Fruit fly (Drosophila melanogaster) whole organism, prepupa: ENCODE results near the gene Pop4.

Experiments
- Blimp-1 ChIP-seq: fragments of 200-800 bp; sonication (Bioruptor generic); optimal IDR thresholded peaks from 3 replicates; lab custom pipeline; 2017; ENCODE audit warnings: missing biosample characterization, missing genetic modification characterization, mild to moderate bottlenecking, moderate library complexity, missing genetic modification reagents
- CG10631 ChIP-seq: fragments of 200-800 bp; sonication (Bioruptor generic); optimal IDR thresholded peaks from 2 replicates; lab custom pipeline; 2016; ENCODE audit warnings: missing biosample characterization, missing genetic modification characterization
- CG11294 ChIP-seq: fragments of 200-800 bp; sonication (Bioruptor generic); IDR thresholded peaks from 2 replicates; pipeline ENCODE4 v1.3.6; 2022; ENCODE audit warnings: missing biosample characterization, missing genetic modification characterization
- CG15336 ChIP-seq: fragments of 200-800 bp; sonication (Bioruptor generic); IDR thresholded peaks from 2 replicates; pipeline ENCODE4 v1.3.6; 2022; ENCODE audit warnings: missing biosample characterization, missing genetic modification characterization
- CG16779 ChIP-seq: fragments of 200-800 bp; sonication (Bioruptor generic); optimal IDR thresholded peaks from 3 replicates; lab custom pipeline; 2017; ENCODE audit warnings: missing biosample characterization, mild to moderate bottlenecking, missing genetic modification characterization
- CG31627 ChIP-seq: fragments of 200-800 bp; sonication (Bioruptor generic); optimal IDR thresholded peaks from 3 replicates; lab custom pipeline; 2016; ENCODE audit warnings: missing biosample characterization, missing genetic modification characterization
- CG32006 ChIP-seq: fragments of 200-800 bp; sonication (Bioruptor generic); optimal IDR thresholded peaks from 3 replicates; lab custom pipeline; 2017; ENCODE audit warnings: missing biosample characterization, mild to moderate bottlenecking, missing genetic modification characterization
- CG3919 ChIP-seq: fragments of 200-800 bp; sonication (Bioruptor generic); optimal IDR thresholded peaks from 3 replicates; lab custom pipeline; 2016; ENCODE audit warnings: missing biosample characterization, missing genetic modification characterization
- CG4318 ChIP-seq: fragments of 200-800 bp; sonication (Bioruptor generic); optimal IDR thresholded peaks from 3 replicates; lab custom pipeline; 2017; ENCODE audit warnings: missing biosample characterization, mild to moderate bottlenecking, missing genetic modification characterization
- CG6163 ChIP-seq: fragments of 200-800 bp; sonication (Bioruptor generic); IDR thresholded peaks from 3 replicates; pipeline ENCODE4 v1.3.6; 2022; ENCODE audit warnings: missing biosample characterization, missing genetic modification characterization
- CG6276 ChIP-seq: fragments of 200-800 bp; sonication (Bioruptor generic); optimal IDR thresholded peaks from 2 replicates; lab custom pipeline; 2017; ENCODE audit warnings: missing biosample characterization, mild to moderate bottlenecking, missing genetic modification characterization
- CG6792 ChIP-seq: fragments of 200-800 bp; sonication (Bioruptor generic); optimal IDR thresholded peaks from 3 replicates; lab custom pipeline; 2016; ENCODE audit warnings: missing biosample characterization, missing genetic modification characterization
- CG6808 ChIP-seq: fragments of 200-800 bp; sonication (Bioruptor generic); optimal IDR thresholded peaks from 3 replicates; lab custom pipeline; 2017; ENCODE audit warnings: missing biosample characterization, missing genetic modification characterization, mild to moderate bottlenecking, moderate library complexity, missing genetic modification reagents
- CG7368 ChIP-seq: fragments of 200-800 bp; sonication (Bioruptor generic); optimal IDR thresholded peaks from 3 replicates; lab custom pipeline; 2016; ENCODE audit warnings: missing biosample characterization, missing genetic modification characterization
- CG8119 ChIP-seq: fragments of 200-800 bp; sonication (Bioruptor generic); IDR thresholded peaks from 3 replicates; pipeline ENCODE4 v1.3.6; 2022; ENCODE audit warnings: missing biosample characterization, missing genetic modification characterization
- CG8632 ChIP-seq: fragments of 200-800 bp; sonication (Bioruptor generic); optimal IDR thresholded peaks from 3 replicates; lab custom pipeline; 2016; ENCODE audit warnings: missing biosample characterization, missing genetic modification characterization
- CG9139 ChIP-seq: fragments of 200-800 bp; sonication (Bioruptor generic); optimal IDR thresholded peaks from 3 replicates; lab custom pipeline; 2017; ENCODE audit warnings: missing biosample characterization, mild to moderate bottlenecking, missing genetic modification characterization
- Eip78C ChIP-seq: fragments of 200-800 bp; sonication (Bioruptor generic); peaks from one replicate; lab custom pipeline; 2016; ENCODE audit warnings: missing biosample characterization, missing genetic modification characterization
- Eip93F ChIP-seq: fragments of 200-800 bp; sonication (Bioruptor generic); optimal IDR thresholded peaks from 2 replicates; lab custom pipeline; 2016; ENCODE audit warnings: missing biosample characterization, mild to moderate bottlenecking, missing genetic modification characterization
- Ets21C ChIP-seq: fragments of 200-800 bp; sonication (Bioruptor generic); optimal IDR thresholded peaks from 3 replicates; lab custom pipeline; 2016; ENCODE audit warnings: missing biosample characterization, missing genetic modification characterization
- Gug ChIP-seq: fragments of 200-800 bp; sonication (Bioruptor generic); IDR thresholded peaks from 2 replicates; pipeline ENCODE4 v1.3.6; 2022; ENCODE audit warnings: missing biosample characterization, missing genetic modification characterization
- Hr38 ChIP-seq: sonication (Bioruptor generic); optimal IDR thresholded peaks from 2 replicates; lab custom pipeline; 2016; ENCODE audit warnings: missing biosample characterization, missing genetic modification characterization
- Hr4 ChIP-seq: fragments of 200-800 bp; sonication (Bioruptor generic); optimal IDR thresholded peaks from 3 replicates; lab custom pipeline; 2016; ENCODE audit warnings: missing biosample characterization, missing genetic modification characterization
- Lpt ChIP-seq: fragments of 200-800 bp; sonication (Bioruptor generic); optimal IDR thresholded peaks from 3 replicates; lab custom pipeline; 2016; ENCODE audit warnings: missing biosample characterization, missing genetic modification characterization
- Met ChIP-seq: fragments of 200-800 bp; sonication (Bioruptor generic); optimal IDR thresholded peaks from 3 replicates; lab custom pipeline; 2016; ENCODE audit warnings: missing biosample characterization, missing genetic modification characterization
- OdsH ChIP-seq: fragments of 200-800 bp; sonication (Bioruptor generic); optimal IDR thresholded peaks from 3 replicates; lab custom pipeline; 2016; ENCODE audit warnings: missing biosample characterization, missing genetic modification characterization
- Smox ChIP-seq: fragments of 200-800 bp; sonication (Bioruptor generic); optimal IDR thresholded peaks from 3 replicates; lab custom pipeline; 2016; ENCODE audit warnings: missing biosample characterization, missing genetic modification characterization
- Sox102F ChIP-seq: fragments of 200-800 bp; sonication (Bioruptor generic); optimal IDR thresholded peaks from 2 replicates; lab custom pipeline; 2016; ENCODE audit warnings: missing biosample characterization, mild to moderate bottlenecking, missing genetic modification characterization
- Sox14 ChIP-seq: fragments of 200-800 bp; sonication (Bioruptor generic); optimal IDR thresholded peaks from 3 replicates; lab custom pipeline; 2016; ENCODE audit warnings: missing biosample characterization, missing genetic modification characterization
- achi ChIP-seq: fragments of 200-800 bp; sonication (Bioruptor generic); optimal IDR thresholded peaks from 3 replicates; lab custom pipeline; 2016; ENCODE audit warnings: missing biosample characterization, missing genetic modification characterization
- acj6 ChIP-seq: fragments of 200-800 bp; sonication (Bioruptor generic); optimal IDR thresholded peaks from 3 replicates; lab custom pipeline; 2016; ENCODE audit warnings: missing biosample characterization, missing genetic modification characterization
- dsx ChIP-seq: fragments of 200-800 bp; optimal IDR thresholded peaks from 3 replicates; lab custom pipeline; 2019; ENCODE audit warnings: missing biosample characterization, mild to moderate bottlenecking, missing genetic modification characterization, moderate library complexity; ENCODE audit not compliant: poor library complexity, severe bottlenecking
- eg ChIP-seq: fragments of 200-800 bp; sonication (Bioruptor generic); IDR thresholded peaks from 3 replicates; pipeline ENCODE4 v1.3.6; 2022; ENCODE audit warnings: missing biosample characterization, missing genetic modification characterization
- esn ChIP-seq: fragments of 200-800 bp; sonication (Bioruptor generic); optimal IDR thresholded peaks from 2 replicates; lab custom pipeline; 2016; ENCODE audit warnings: missing biosample characterization, mild to moderate bottlenecking, missing genetic modification characterization, moderate library complexity
- fkh ChIP-seq: fragments of 200-800 bp; sonication (Bioruptor generic); optimal IDR thresholded peaks from 3 replicates; lab custom pipeline; 2017; ENCODE audit warnings: missing biosample characterization, mild to moderate bottlenecking, missing genetic modification characterization, moderate library complexity
- net ChIP-seq: fragments of 200-800 bp; sonication (Bioruptor generic); optimal IDR thresholded peaks from 3 replicates; lab custom pipeline; 2016; ENCODE audit warnings: missing biosample characterization, missing genetic modification characterization
- pdm3 ChIP-seq: fragments of 200-800 bp; sonication (Bioruptor generic); optimal IDR thresholded peaks from 3 replicates; lab custom pipeline; 2016; ENCODE audit warnings: missing biosample characterization, missing genetic modification characterization
- salr ChIP-seq, 2 experiments: fragments of 200-800 bp; sonication (Bioruptor generic); optimal IDR thresholded peaks; 3 replicates each; lab custom pipeline; 2016 to 2018; ENCODE audit warnings: missing biosample characterization in 2 of 2, missing genetic modification characterization in 2 of 2, mild to moderate bottlenecking in 1 of 2
- spab ChIP-seq: fragments of 200-800 bp; sonication (Bioruptor generic); optimal IDR thresholded peaks from 2 replicates; lab custom pipeline; 2017; ENCODE audit warnings: missing biosample characterization, mild to moderate bottlenecking, missing genetic modification characterization, missing genetic modification reagents
- svp ChIP-seq: fragments of 200-800 bp; sonication (Bioruptor generic); peaks from one replicate; lab custom pipeline; 2016; ENCODE audit warnings: missing biosample characterization, missing genetic modification characterization
- vri ChIP-seq: fragments of 200-800 bp; sonication (Bioruptor generic); optimal IDR thresholded peaks from 3 replicates; lab custom pipeline; 2016; ENCODE audit warnings: missing biosample characterization, mild to moderate bottlenecking, missing genetic modification characterization

Pop4 gene

dm6 chr3L:7993570-7994319 is 15.3 kb upstream of the Pop4 start (continued):
- TF ChIP-seq Blimp-1 (GFP tag; lab: Kevin White, UChicago): peak; percentile 22
- TF ChIP-seq CG6792 (GFP tag; lab: Kevin White, UChicago): peak; percentile 37
- peak; percentile 6 for TF ChIP-seq Eip93F (GFP tag; lab: Kevin White, UChicago)
- TF ChIP-seq CG6276 (GFP tag; lab: Kevin White, UChicago): no peak
- peak; percentile 26 for TF ChIP-seq CG7368 (GFP tag; lab: Kevin White, UChicago)
- TF ChIP-seq CG4318 (GFP tag; lab: Kevin White, UChicago): no peak
- TF ChIP-seq net (GFP tag; lab: Kevin White, UChicago): peak; percentile 19
- TF ChIP-seq esn: peak; percentile 54
- TF ChIP-seq salr (GFP tag; optimal IDR thresholded peaks at IDR 0.05; lab: Kevin White, UChicago): peak in 1 of 2 experiments; percentile 65
- no peak for TF ChIP-seq Sox14 (GFP tag; lab: Kevin White, UChicago)
- no peak for TF ChIP-seq Gug
- TF ChIP-seq CG8119 (GFP tag; lab: Robert Waterston, UW): no peak

DNA sequence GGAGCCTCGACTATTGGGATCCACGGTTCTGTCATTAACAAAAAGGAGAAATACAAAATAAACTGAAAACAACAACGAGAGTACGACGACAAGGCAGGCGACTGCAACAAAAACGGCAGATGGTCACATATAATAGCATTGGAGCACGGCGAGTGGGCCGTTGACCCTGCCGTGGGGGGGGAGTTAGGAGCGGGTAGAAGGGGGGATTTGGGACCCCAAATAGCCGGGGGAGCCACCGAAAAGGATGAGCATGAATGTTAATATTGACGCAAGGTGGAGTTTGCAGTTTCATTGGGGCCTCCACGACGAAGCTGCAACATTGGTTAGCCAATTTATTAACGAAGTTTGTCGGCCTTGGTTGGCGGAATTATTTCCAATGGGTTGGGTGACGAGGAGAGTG is 14.4 kb upstream of the Pop4 start:
- TF ChIP-seq CG10631 (GFP tag; lab: Kevin White, UChicago) (no peak), fkh (GFP tag; lab: Kevin White, UChicago) (no peak), CG8632 (GFP tag; lab: Kevin White, UChicago) (no peak), Smox (GFP tag; lab: Kevin White, UChicago) (no peak), Ets21C (GFP tag; lab: Kevin White, UChicago) (no peak), dsx (GFP tag; lab: Kevin White, UChicago) (peak; percentile 13), spab (GFP tag; lab: Kevin White, UChicago) (no peak), Lpt (GFP tag; lab: Kevin White, UChicago) (no peak), CG6808 (GFP tag; lab: Kevin White, UChicago) (no peak), svp (GFP tag; lab: Kevin White, UChicago) (peak; percentile 26), CG16779 (no peak), net (GFP tag; lab: Kevin White, UChicago) (no peak), Blimp-1 (GFP tag; lab: Kevin White, UChicago) (no peak), CG8119 (GFP tag; lab: Robert Waterston, UW) (no peak), eg (GFP tag; lab: Robert Waterston, UW) (no peak), CG6163 (GFP tag; lab: Robert Waterston, UW) (peak; percentile 30; the same call in 1 of the 3 replicates), CG6276 (GFP tag; lab: Kevin White, UChicago) (no peak), CG15336 (no peak), Met (GFP tag; lab: Kevin White, UChicago) (no peak), CG9139 (no peak), Gug (no peak)

- TF ChIP-seq Sox102F (GFP tag; lab: Kevin White, UChicago) (no peak), CG9139 (no peak), CG10631 (GFP tag; lab: Kevin White, UChicago) (no peak), CG32006 (GFP tag; lab: Kevin White, UChicago) (peak; percentile 58), CG6276 (GFP tag; lab: Kevin White, UChicago) (peak; percentile 7), Sox14 (GFP tag; lab: Kevin White, UChicago) (no peak), CG11294 (GFP tag; lab: Robert Waterston, UW) (no peak), Hr4 (GFP tag; lab: Kevin White, UChicago) (peak; percentile 44), Eip78C (GFP tag; lab: Kevin White, UChicago) (peak; percentile 59), CG3919 (GFP tag; lab: Kevin White, UChicago) (peak; percentile 6), pdm3 (peak; percentile 19), CG6163 (GFP tag; lab: Robert Waterston, UW) (0 out of 3 replicates have a peak, but pooled peaks have one; percentile 11), CG15336 (0 out of 2 replicates have a peak, but pooled peaks have one; percentile 46), achi (GFP tag; lab: Kevin White, UChicago) (no peak), vri (GFP tag; lab: Kevin White, UChicago) (no peak), OdsH (GFP tag; lab: Kevin White, UChicago) (no peak), Hr38 (GFP tag; lab: Kevin White, UChicago) (no peak), CG6792 (GFP tag; lab: Kevin White, UChicago) (no peak), CG31627 (GFP tag; lab: Kevin White, UChicago) (no peak), CG8119 (GFP tag; lab: Robert Waterston, UW) (peak; percentile 70), esn (peak; percentile 4), CG6808 (GFP tag; lab: Kevin White, UChicago) (no peak), Lpt (GFP tag; lab: Kevin White, UChicago) (no peak), acj6 (GFP tag; lab: Kevin White, UChicago) (no peak)
Measured at dm6 chr3L:7990256-7990655, 11.8 kb upstream of the Pop4 start.
